Worm (Caenorhabditis elegans) whole organism, L4/young adult: ENCODE results near the gene C09F5.3.
A peak's percentile ranks its signal among the peaks of the same experiment; 100 is the strongest.

ENCODE experiments used
- W03F9.2 ChIP-seq: fragments of 150-350 bp; optimal IDR thresholded peaks from 2 replicates; lab custom pipeline; 2014; ENCODE audit warnings: missing biosample characterization, missing genetic modification characterization
- dao-5 ChIP-seq: sonication (generic microtip); optimal IDR thresholded peaks from 2 replicates; lab custom pipeline; 2016; ENCODE audit warnings: missing genotype, missing genetic modification characterization, moderate library complexity, missing compliant biosample characterization
- him-1 ChIP-seq: sonication (generic microtip); optimal IDR thresholded peaks from 2 replicates; lab custom pipeline; 2016; ENCODE audit warnings: missing genotype, missing genetic modification reagents, missing genetic modification characterization, missing compliant biosample characterization

Gene C09F5.3

ce11 chrIII:656660-657059, 8.4 kb downstream of the C09F5.3 start:
- no peak for TF ChIP-seq him-1
- no peak for TF ChIP-seq W03F9.2 (tag; lab: Kevin White, UChicago)

DNA sequence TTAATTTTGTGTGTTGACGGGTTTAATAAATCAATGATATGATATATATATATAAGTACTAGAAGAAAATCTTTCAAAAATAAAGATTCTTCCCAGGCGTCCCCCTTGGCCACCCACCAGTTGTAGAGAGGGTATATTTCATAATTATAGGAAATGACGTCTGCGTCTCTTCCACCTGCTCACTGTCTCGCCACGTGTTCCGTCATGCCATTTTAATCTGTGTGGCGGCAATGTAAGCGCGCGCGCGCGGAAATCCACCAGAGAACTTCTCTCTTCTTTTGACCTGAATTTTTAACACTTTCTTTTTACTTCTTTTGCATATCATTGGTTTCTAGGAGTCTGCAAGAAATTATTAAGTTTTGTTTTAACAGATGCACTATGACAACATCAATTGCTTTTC, 10.7 kb downstream of the C09F5.3 start:
- TF ChIP-seq him-1 (no peak), W03F9.2 (tag; lab: Kevin White, UChicago) (no peak), dao-5 (tag; lab: Kevin White, UChicago) (no peak)

DNA sequence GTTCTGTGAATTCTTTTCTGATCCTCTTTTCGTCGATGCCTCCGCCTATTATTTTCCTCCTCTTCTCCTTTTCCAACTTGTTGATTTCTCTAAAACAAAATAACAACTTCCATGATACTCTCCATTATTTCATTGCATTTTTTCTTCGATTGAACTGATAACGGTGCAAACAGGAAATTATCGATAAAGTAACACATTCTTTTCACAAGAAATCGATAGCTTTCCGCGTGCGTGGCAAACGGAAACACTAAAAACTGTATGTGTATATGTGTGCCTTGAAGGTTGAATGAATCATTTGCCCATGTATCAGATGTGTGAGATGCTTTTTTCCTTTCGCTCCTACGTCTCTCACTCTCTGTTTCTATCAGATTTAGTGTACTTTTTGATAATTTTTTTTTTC, 13.5 kb downstream of the C09F5.3 start:
- TF ChIP-seq W03F9.2 (tag; lab: Kevin White, UChicago), result no peak
- TF ChIP-seq him-1, result no peak
- TF ChIP-seq dao-5 (tag; lab: Kevin White, UChicago), result no peak

DNA sequence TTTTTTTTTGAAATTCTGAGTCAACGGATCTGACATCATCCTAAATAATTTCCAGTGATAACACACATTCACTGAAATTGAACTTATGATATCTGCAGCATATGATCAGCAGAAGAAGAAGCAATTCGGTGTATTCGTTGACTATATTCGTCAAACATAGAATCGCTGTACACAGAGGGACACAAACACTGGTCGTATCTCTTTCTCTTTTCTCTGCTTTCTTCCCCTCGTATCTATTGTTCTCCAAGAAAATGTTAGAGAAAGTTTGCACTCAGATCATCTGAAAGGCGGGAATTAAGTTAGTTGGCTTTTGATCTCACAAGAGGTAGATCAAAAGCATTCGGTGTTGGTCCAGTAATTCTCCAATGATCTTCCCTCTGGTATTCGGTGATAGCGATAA, 14.5 kb downstream of the C09F5.3 start:
- TF ChIP-seq dao-5 (tag; lab: Kevin White, UChicago) (no peak), him-1 (no peak), W03F9.2 (tag; lab: Kevin White, UChicago) (no peak)

DNA sequence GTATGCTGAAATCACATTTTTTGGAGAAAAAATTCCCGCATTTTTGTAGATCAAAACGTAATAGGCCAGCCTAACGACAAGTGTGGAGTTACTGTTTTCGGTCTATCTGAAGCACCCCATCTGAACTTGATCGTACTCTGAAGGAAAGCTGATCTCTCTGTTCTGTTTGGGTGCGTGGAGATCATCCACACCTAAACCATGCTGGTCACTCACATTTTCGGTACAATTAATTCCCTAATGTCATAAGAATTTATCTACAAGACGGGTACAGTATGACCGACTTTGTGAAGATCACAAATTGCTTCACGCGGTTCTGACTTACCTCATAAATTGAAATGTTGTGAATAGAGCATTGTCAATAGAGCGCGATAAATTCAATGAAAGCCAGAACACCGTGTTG, 15.1 kb downstream of the C09F5.3 start:
- TF ChIP-seq him-1 (no peak), dao-5 (tag; lab: Kevin White, UChicago) (no peak), W03F9.2 (tag; lab: Kevin White, UChicago) (no peak)

DNA sequence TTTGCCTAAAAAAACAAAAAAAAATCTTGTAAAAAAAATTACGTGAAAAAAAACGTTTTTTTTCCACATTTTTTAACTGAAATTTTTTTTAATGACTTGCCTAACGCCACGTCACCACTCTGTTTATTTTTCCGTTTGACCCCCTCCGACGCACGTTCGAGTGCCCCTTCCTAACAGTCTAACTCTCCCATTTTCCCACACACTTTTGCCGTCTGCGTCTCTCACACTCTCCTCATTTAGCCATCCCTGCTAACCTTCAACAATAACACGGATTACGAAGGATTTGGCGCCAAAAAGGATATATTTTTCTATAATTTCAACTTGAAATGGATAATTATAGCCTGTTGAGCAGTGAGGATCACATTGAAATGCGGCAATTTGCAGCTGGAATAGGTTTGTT, 17.8 kb downstream of the C09F5.3 start:
- TF ChIP-seq dao-5 (tag; lab: Kevin White, UChicago) (no peak), W03F9.2 (tag; lab: Kevin White, UChicago) (no peak), him-1 (no peak)

DNA sequence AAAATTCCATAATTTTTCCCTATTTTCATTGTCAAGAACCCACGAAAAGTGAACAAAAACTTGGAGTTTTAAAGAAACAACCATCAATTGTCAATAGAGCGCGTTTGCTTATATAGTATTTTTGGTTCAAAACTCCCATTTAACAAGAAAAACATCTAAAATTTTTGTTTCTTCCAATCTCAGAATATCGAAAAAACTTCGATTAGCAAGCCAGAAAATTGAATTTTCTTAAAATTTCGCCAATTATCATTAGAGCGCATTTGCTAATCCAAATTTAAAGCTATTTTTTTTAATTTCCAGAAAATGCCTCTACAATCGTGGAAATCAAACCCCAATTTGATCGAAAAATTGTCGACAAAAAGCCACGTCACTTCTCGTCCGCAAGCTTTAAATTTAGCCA, 18.6 kb downstream of the C09F5.3 start, which contains the start of gene orai-1:
orai-1 (plus strand) TSS at position 301 of the 400 bp plus-strand sequence.
- no peak for TF ChIP-seq W03F9.2 (tag; lab: Kevin White, UChicago)
- no peak for TF ChIP-seq him-1
- no peak for TF ChIP-seq dao-5 (tag; lab: Kevin White, UChicago)

- no peak for TF ChIP-seq dao-5 (tag; lab: Kevin White, UChicago)
- no peak for TF ChIP-seq W03F9.2 (tag; lab: Kevin White, UChicago)
- TF ChIP-seq him-1, result no peak
Observed at ce11 chrIII:644660-645059, 20.4 kb downstream of the C09F5.3 start.

- TF ChIP-seq him-1 (no peak), W03F9.2 (tag; lab: Kevin White, UChicago) (no peak), dao-5 (tag; lab: Kevin White, UChicago) (no peak)
Observed at ce11 chrIII:641759-642158, 23.3 kb downstream of the C09F5.3 start, which contains the start of gene W06E11.1. W06E11.1 (plus strand) TSS chrIII:642059.

ce11 chrIII:640198-640803, 24.8 kb downstream of the C09F5.3 start, which contains the start of the genes tag-266 and tag-267:
tag-266 (minus strand) TSS chrIII:640226.
tag-267 (plus strand) TSS chrIII:640790.
- TF ChIP-seq W03F9.2 (tag; lab: Kevin White, UChicago), result peak; percentile 76
- TF ChIP-seq dao-5 (tag; lab: Kevin White, UChicago), result no peak

DNA sequence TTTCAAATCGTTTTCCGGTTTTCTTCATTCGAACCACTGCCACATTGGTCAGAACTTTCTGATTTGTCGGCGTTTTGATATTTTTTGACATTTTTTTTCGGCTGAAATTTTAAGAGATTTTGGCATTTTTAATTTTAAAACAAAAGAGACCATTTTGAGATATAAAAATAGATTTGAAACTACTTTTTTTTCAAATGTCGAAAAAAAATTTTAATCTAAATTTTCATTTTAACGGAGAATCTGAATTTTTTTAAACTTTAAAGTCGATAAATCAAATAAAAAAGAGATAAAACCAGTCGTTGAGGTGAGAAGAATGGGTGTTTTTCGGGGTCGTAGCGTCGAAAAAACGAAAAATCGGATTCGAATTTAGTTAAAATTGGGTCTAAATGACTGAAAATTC, 26.7 kb downstream of the C09F5.3 start, which contains the start of gene sbds-1:
sbds-1 (minus strand) TSS at position 101 of the 400 bp plus-strand sequence.
- TF ChIP-seq him-1 (no peak), dao-5 (tag; lab: Kevin White, UChicago) (no peak), W03F9.2 (tag; lab: Kevin White, UChicago) (no peak)

- TF ChIP-seq W03F9.2 (tag; lab: Kevin White, UChicago), result no peak
- no peak for TF ChIP-seq him-1
- no peak for TF ChIP-seq dao-5 (tag; lab: Kevin White, UChicago)
Observed at ce11 chrIII:636067-636466, 29.0 kb downstream of the C09F5.3 start, which contains the start of gene T19C3.7. T19C3.7 (minus strand) TSS chrIII:636167.

DNA sequence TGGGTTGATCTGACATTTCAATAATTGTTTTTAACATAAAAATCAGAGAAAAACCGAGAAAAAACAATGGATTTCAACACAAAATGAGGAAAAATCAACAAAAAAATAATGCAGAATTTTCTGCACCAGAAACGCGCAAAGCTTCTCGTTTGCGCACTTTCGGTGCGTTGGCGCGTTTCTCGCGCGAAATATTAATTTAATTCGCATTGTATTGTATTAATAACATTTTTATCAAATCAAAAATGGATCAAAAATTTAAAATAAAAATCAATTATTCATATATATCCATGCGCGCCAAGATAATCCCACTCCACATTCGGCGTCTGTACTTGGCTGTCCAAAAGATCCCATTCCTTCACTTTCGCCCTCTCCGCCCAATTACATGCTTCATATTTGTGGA, 30.4 kb downstream of the C09F5.3 start, which contains the start of gene fem-2:
fem-2 (minus strand) TSS at position 9 of the 400 bp plus-strand sequence.
- TF ChIP-seq him-1 (no peak), dao-5 (tag; lab: Kevin White, UChicago) (no peak), W03F9.2 (tag; lab: Kevin White, UChicago) (peak; percentile 19)

DNA sequence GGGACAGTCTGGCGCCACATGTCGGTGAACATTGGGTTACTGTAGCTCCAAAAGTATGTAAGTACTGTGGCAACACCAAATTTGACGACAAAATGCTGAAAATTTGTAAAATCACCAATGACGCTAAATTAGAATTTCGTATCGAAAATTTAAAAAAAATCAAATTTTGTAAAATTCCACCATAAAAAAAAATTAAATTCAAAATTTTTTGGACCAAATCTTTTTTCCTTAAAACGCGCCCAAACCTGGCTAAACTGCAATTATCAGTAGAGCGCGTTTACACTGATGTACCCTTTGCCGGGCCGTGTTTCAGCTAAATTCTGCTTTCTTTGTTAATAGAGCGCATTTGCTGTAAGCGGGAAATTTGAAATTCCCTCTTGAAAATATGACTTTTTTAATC, 33.6 kb downstream of the C09F5.3 start, which contains the start of gene T19C3.6:
T19C3.6 (minus strand) TSS at position 101 of the 400 bp plus-strand sequence.
- no peak for TF ChIP-seq dao-5 (tag; lab: Kevin White, UChicago)
- no peak for TF ChIP-seq him-1
- TF ChIP-seq W03F9.2 (tag; lab: Kevin White, UChicago), result no peak

DNA sequence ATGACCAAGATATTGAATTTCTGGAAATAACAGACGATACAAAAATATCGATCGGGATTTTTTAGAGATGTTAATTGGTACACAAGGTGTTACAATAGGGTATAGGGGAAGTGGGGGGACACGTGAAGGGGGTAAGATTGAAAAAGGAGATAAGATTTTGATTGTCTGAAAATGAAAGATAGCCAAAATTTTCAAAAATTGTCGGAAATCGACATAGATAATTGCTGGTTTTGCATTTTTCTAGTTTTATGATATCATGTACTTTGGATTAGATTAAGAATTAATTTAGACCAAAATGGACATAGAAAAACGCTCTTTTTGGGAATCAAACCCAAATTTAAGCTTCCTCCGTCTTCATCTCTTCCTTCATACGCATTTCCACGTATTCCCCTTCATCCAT, 37.2 kb downstream of the C09F5.3 start, which contains the start of gene T19C3.5:
T19C3.5 (minus strand) TSS at position 101 of the 400 bp plus-strand sequence.
- no peak for TF ChIP-seq dao-5 (tag; lab: Kevin White, UChicago)
- TF ChIP-seq him-1, result no peak
- TF ChIP-seq W03F9.2 (tag; lab: Kevin White, UChicago), result no peak
